Fruit fly (Drosophila melanogaster) whole organism, embryonic: ENCODE results near the gene CG6733.
A peak's percentile ranks its signal among the peaks of the same experiment; 100 is the strongest.

ENCODE experiments used
- CG12155 ChIP-seq: fragments of 200-800 bp; sonication (Bioruptor generic); optimal IDR thresholded peaks from 3 replicates; lab custom pipeline; 2016; ENCODE audit warnings: missing biosample characterization, missing genetic modification characterization
- CG1233 ChIP-seq: fragments of 200-800 bp; sonication (Bioruptor generic); optimal IDR thresholded peaks from 4 replicates; lab custom pipeline; 2018; ENCODE audit warnings: missing biosample characterization, mild to moderate bottlenecking, missing genetic modification characterization
- CG14441 ChIP-seq: fragments of 200-800 bp; sonication (Bioruptor generic); IDR thresholded peaks from 2 replicates; pipeline ENCODE4 v1.3.6; 2022; ENCODE audit warnings: missing biosample characterization, missing genetic modification characterization
- CG15269 ChIP-seq: fragments of 200-800 bp; sonication (Bioruptor generic); optimal IDR thresholded peaks from 2 replicates; lab custom pipeline; 2018; ENCODE audit warnings: missing biosample characterization, mild to moderate bottlenecking, missing genetic modification characterization, moderate library complexity
- CG15696 ChIP-seq: fragments of 200-800 bp; sonication (Bioruptor generic); optimal IDR thresholded peaks from 2 replicates; lab custom pipeline; 2019; ENCODE audit warnings: missing biosample characterization, mild to moderate bottlenecking, missing genetic modification characterization, moderate library complexity
- CG18011 ChIP-seq: fragments of 200-800 bp; sonication (Bioruptor generic); optimal IDR thresholded peaks from 2 replicates; lab custom pipeline; 2017; ENCODE audit warnings: missing biosample characterization, missing genetic modification characterization, mild to moderate bottlenecking, moderate library complexity, missing genotype
- CG18262 ChIP-seq: fragments of 200-800 bp; optimal IDR thresholded peaks from 3 replicates; lab custom pipeline; 2019; ENCODE audit warnings: missing biosample characterization, mild to moderate bottlenecking, missing genetic modification characterization, moderate library complexity
- CG2120 ChIP-seq: fragments of 200-800 bp; sonication (Bioruptor generic); optimal IDR thresholded peaks from 3 replicates; lab custom pipeline; 2016; ENCODE audit warnings: missing biosample characterization, missing genetic modification characterization
- CG34422 ChIP-seq: fragments of 200-800 bp; sonication (Bioruptor generic); IDR thresholded peaks from 3 replicates; pipeline ENCODE4 v1.3.6; 2022; ENCODE audit warnings: missing biosample characterization, missing genetic modification characterization
- CG3847 ChIP-seq: fragments of 200-800 bp; sonication (Bioruptor generic); IDR thresholded peaks from 2 replicates; pipeline ENCODE4 v1.3.6; 2022; ENCODE audit warnings: missing biosample characterization, missing genetic modification characterization
- CG3995 ChIP-seq: fragments of 200-800 bp; sonication (Bioruptor generic); optimal IDR thresholded peaks from 3 replicates; lab custom pipeline; 2016; ENCODE audit warnings: missing biosample characterization, missing genetic modification characterization
- CG4404 ChIP-seq: fragments of 200-800 bp; sonication (Bioruptor generic); IDR thresholded peaks from 2 replicates; pipeline ENCODE4 v1.3.6; 2022; ENCODE audit warnings: missing biosample characterization, missing genetic modification characterization
- CG4617 ChIP-seq: fragments of 200-800 bp; sonication (Bioruptor generic); optimal IDR thresholded peaks from 3 replicates; lab custom pipeline; 2016; ENCODE audit warnings: missing biosample characterization, missing genetic modification characterization, borderline replicate concordance
- CG5245 ChIP-seq: fragments of 200-800 bp; sonication (Bioruptor generic); optimal IDR thresholded peaks from 3 replicates; lab custom pipeline; 2016; ENCODE audit warnings: missing biosample characterization, missing genetic modification characterization
- CG9215 ChIP-seq: fragments of 200-800 bp; sonication (Bioruptor generic); IDR thresholded peaks from 2 replicates; pipeline ENCODE4 v1.3.6; 2022; ENCODE audit warnings: missing biosample characterization, missing genetic modification characterization
- CG9727 ChIP-seq: fragments of 200-800 bp; sonication (Bioruptor generic); optimal IDR thresholded peaks from 3 replicates; lab custom pipeline; 2017; ENCODE audit warnings: missing biosample characterization, mild to moderate bottlenecking, missing genetic modification characterization
- CG9932 ChIP-seq: fragments of 200-800 bp; sonication (Bioruptor generic); IDR thresholded peaks from 2 replicates; pipeline ENCODE4 v1.3.6; 2022; ENCODE audit warnings: missing biosample characterization, missing genetic modification characterization
- CoRest ChIP-seq: fragments of 200-800 bp; sonication (Bioruptor generic); optimal IDR thresholded peaks from 3 replicates; lab custom pipeline; 2018; ENCODE audit warnings: missing biosample characterization, mild to moderate bottlenecking, missing genetic modification characterization, moderate library complexity
- Dfd ChIP-seq, 2 experiments: fragments of >200 bp; optimal IDR thresholded peaks; 2 replicates each; lab custom pipeline; 2017; ENCODE audit warnings: missing biosample characterization in 2 of 2, missing genetic modification characterization in 2 of 2
- Ets65A ChIP-seq: fragments of 200-800 bp; sonication (Bioruptor generic); peaks from one replicate; lab custom pipeline; 2016; ENCODE audit warnings: missing biosample characterization, missing genetic modification characterization
- Fer3 ChIP-seq: fragments of 200-800 bp; sonication (Bioruptor generic); optimal IDR thresholded peaks from 2 replicates; lab custom pipeline; 2018; ENCODE audit warnings: missing biosample characterization, mild to moderate bottlenecking, missing genetic modification characterization, moderate library complexity
- Hr39 ChIP-seq: fragments of >200 bp; optimal IDR thresholded peaks from 2 replicates; lab custom pipeline; 2017
- Lhr ChIP-seq: fragments of 200-800 bp; sonication (Bioruptor generic); optimal IDR thresholded peaks from 3 replicates; lab custom pipeline; 2017; ENCODE audit warnings: mild to moderate bottlenecking, missing biosample characterization, missing genetic modification reagents, missing genetic modification characterization
- Ptx1 ChIP-seq: fragments of 200-800 bp; sonication (Bioruptor generic); IDR thresholded peaks from 2 replicates; pipeline ENCODE4 v1.3.6; 2022; ENCODE audit warnings: missing biosample characterization, missing genetic modification characterization
- Usf ChIP-seq: fragments of 200-800 bp; sonication (Bioruptor generic); optimal IDR thresholded peaks from 2 replicates; lab custom pipeline; 2017; ENCODE audit warnings: missing genotype, missing biosample characterization, missing genetic modification characterization
- Xrp1 ChIP-seq: fragments of 200-800 bp; sonication (Bioruptor generic); IDR thresholded peaks from 2 replicates; pipeline ENCODE4 v1.3.6; 2022; ENCODE audit warnings: missing biosample characterization, missing genetic modification characterization
- ac ChIP-seq: fragments of 200-800 bp; sonication (Bioruptor generic); optimal IDR thresholded peaks from 3 replicates; lab custom pipeline; 2017; ENCODE audit warnings: missing biosample characterization, mild to moderate bottlenecking, missing genetic modification characterization
- ato ChIP-seq: fragments of 200-800 bp; sonication (Bioruptor generic); IDR thresholded peaks from 2 replicates; pipeline ENCODE4 v1.3.6; 2022; ENCODE audit warnings: missing biosample characterization, missing genetic modification characterization; ENCODE audit not compliant: partially characterized antibody
- bbx ChIP-seq: fragments of 200-800 bp; sonication (Bioruptor generic); IDR thresholded peaks from 2 replicates; pipeline ENCODE4 v1.3.6; 2022; ENCODE audit warnings: missing biosample characterization, missing genetic modification characterization; ENCODE audit not compliant: partially characterized antibody
- bowl ChIP-seq: fragments of 200-800 bp; sonication (Bioruptor generic); IDR thresholded peaks from 2 replicates; pipeline ENCODE4 v1.3.6; 2022; ENCODE audit warnings: missing biosample characterization, missing genetic modification characterization
- cg ChIP-seq: fragments of 200-800 bp; sonication (Bioruptor generic); optimal IDR thresholded peaks from 3 replicates; lab custom pipeline; 2019; ENCODE audit warnings: missing biosample characterization, mild to moderate bottlenecking, missing genetic modification characterization, moderate library complexity
- chif ChIP-seq, 2 experiments: fragments of 200-800 bp; sonication (Bioruptor generic); optimal IDR thresholded peaks; 3 replicates each; lab custom pipeline; 2016; ENCODE audit warnings: missing biosample characterization in 2 of 2, missing genetic modification characterization in 2 of 2
- cwo ChIP-seq: fragments of 200-800 bp; sonication (Bioruptor generic); optimal IDR thresholded peaks from 3 replicates; lab custom pipeline; 2017; ENCODE audit warnings: missing biosample characterization, missing genetic modification characterization, mild to moderate bottlenecking, moderate library complexity, missing genetic modification reagents
- dm ChIP-seq: fragments of 200-800 bp; sonication (Bioruptor generic); optimal IDR thresholded peaks from 3 replicates; lab custom pipeline; 2016; ENCODE audit warnings: missing biosample characterization, missing genetic modification characterization
- dmrt11E ChIP-seq: fragments of 200-800 bp; sonication (Bioruptor generic); optimal IDR thresholded peaks from 3 replicates; lab custom pipeline; 2018; ENCODE audit warnings: missing biosample characterization, mild to moderate bottlenecking, missing genetic modification characterization, moderate library complexity
- dmrt99B ChIP-seq: fragments of 200-800 bp; sonication (Bioruptor generic); optimal IDR thresholded peaks from 2 replicates; lab custom pipeline; 2018; ENCODE audit warnings: missing biosample characterization, mild to moderate bottlenecking, missing genetic modification characterization, moderate library complexity
- emc ChIP-seq: fragments of 200-800 bp; sonication (Bioruptor generic); optimal IDR thresholded peaks from 2 replicates; lab custom pipeline; 2016; ENCODE audit warnings: missing biosample characterization, missing genetic modification characterization
- fd64A ChIP-seq: fragments of 200-800 bp; sonication (Bioruptor generic); optimal IDR thresholded peaks from 3 replicates; lab custom pipeline; 2018; ENCODE audit warnings: missing biosample characterization, mild to moderate bottlenecking, missing genetic modification characterization
- hkb ChIP-seq, 2 experiments: fragments of 200-800 bp in 1 of 2; fragments of >200 bp in 1 of 2; sonication (Bioruptor generic) in 1 of 2; IDR thresholded peaks in 1 of 2; optimal IDR thresholded peaks in 1 of 2; 2 replicates each; pipeline versions ENCODE4 v1.3.6 to Lab custom; 2017 to 2022; ENCODE audit warnings: missing biosample characterization in 1 of 2, missing genetic modification characterization in 1 of 2
- insv ChIP-seq, 2 experiments: fragments of 200-800 bp; sonication (Bioruptor generic); optimal IDR thresholded peaks; 3 replicates each; lab custom pipeline; 2016 to 2018; ENCODE audit warnings: missing biosample characterization in 2 of 2, missing genetic modification characterization in 2 of 2
- klu ChIP-seq: fragments of 200-800 bp; sonication (Bioruptor generic); IDR thresholded peaks from 2 replicates; pipeline ENCODE4 v1.3.6; 2022; ENCODE audit warnings: missing biosample characterization, missing genetic modification characterization
- lilli ChIP-seq: fragments of 200-800 bp; sonication (Bioruptor generic); optimal IDR thresholded peaks from 3 replicates; lab custom pipeline; 2016; ENCODE audit warnings: missing biosample characterization, missing genetic modification characterization
- mirr ChIP-seq: fragments of 200-800 bp; sonication (Bioruptor generic); optimal IDR thresholded peaks from 3 replicates; lab custom pipeline; 2018; ENCODE audit warnings: missing biosample characterization, mild to moderate bottlenecking, missing genetic modification characterization
- nmo ChIP-seq: fragments of 200-800 bp; sonication (Bioruptor generic); optimal IDR thresholded peaks from 2 replicates; lab custom pipeline; 2018; ENCODE audit warnings: missing biosample characterization, mild to moderate bottlenecking, missing genetic modification characterization, moderate library complexity
- peb ChIP-seq: fragments of 200-800 bp; sonication (Bioruptor generic); IDR thresholded peaks from 2 replicates; pipeline ENCODE4 v1.3.6; 2022; ENCODE audit warnings: missing biosample characterization, missing genetic modification characterization
- phol ChIP-seq: fragments of 200-800 bp; sonication (Bioruptor generic); optimal IDR thresholded peaks from 3 replicates; lab custom pipeline; 2018; ENCODE audit warnings: missing biosample characterization, mild to moderate bottlenecking, missing genetic modification characterization, moderate library complexity
- prd ChIP-seq, 3 experiments: fragments of >200 bp in 2 of 3; fragments of 200-800 bp in 1 of 3; sonication (Bioruptor generic) in 1 of 3; optimal IDR thresholded peaks in 2 of 3; IDR thresholded peaks in 1 of 3; 2 replicates in 2 of 3; 3 replicates in 1 of 3; pipeline versions ENCODE4 v1.3.6 to Lab custom; 2017 to 2022; ENCODE audit warnings: missing biosample characterization in 1 of 3, missing genetic modification characterization in 1 of 3
- ranshi ChIP-seq: fragments of 200-800 bp; sonication (Bioruptor generic); IDR thresholded peaks from 2 replicates; pipeline ENCODE4 v1.3.6; 2022; ENCODE audit warnings: missing biosample characterization, missing genetic modification characterization
- schlank ChIP-seq: fragments of 200-800 bp; sonication (Bioruptor generic); optimal IDR thresholded peaks from 2 replicates; lab custom pipeline; 2018; ENCODE audit warnings: missing biosample characterization, mild to moderate bottlenecking, missing genetic modification characterization
- zf30C ChIP-seq: fragments of 200-800 bp; sonication (Bioruptor generic); optimal IDR thresholded peaks from 3 replicates; lab custom pipeline; 2018; ENCODE audit warnings: missing biosample characterization, mild to moderate bottlenecking, missing genetic modification characterization

The CG6733 gene

dm6 chr3R:23133301-23133828, 35.8 kb downstream of the CG6733 start (continued):
- TF ChIP-seq CG2120 (GFP tag; lab: Kevin White, UChicago): no peak
- TF ChIP-seq CG3995 (GFP tag; lab: Kevin White, UChicago): no peak
- TF ChIP-seq CG18262 (tag; lab: Kevin White, UChicago): peak; percentile 51
- TF ChIP-seq dm (GFP tag; lab: Kevin White, UChicago): no peak
- TF ChIP-seq CG15269: no peak
- peak; percentile 55; the same call in 1 of the 2 replicates for TF ChIP-seq Xrp1 (GFP tag; lab: Robert Waterston, UW)
- TF ChIP-seq lilli (GFP tag; lab: Kevin White, UChicago): no peak
- TF ChIP-seq CG12155: no peak
- TF ChIP-seq Ets65A (GFP tag; lab: Kevin White, UChicago): no peak
- TF ChIP-seq CG18011 (GFP tag; lab: Kevin White, UChicago): no peak
- TF ChIP-seq insv (GFP tag; optimal IDR thresholded peaks at IDR 0.05; lab: Kevin White, UChicago): no peak
- no peak for TF ChIP-seq mirr (GFP tag; lab: Kevin White, UChicago)
- no peak for TF ChIP-seq Ptx1 (GFP tag; lab: Robert Waterston, UW)
- TF ChIP-seq emc (GFP tag; lab: Kevin White, UChicago): no peak
- no peak for TF ChIP-seq CG5245 (GFP tag; lab: Kevin White, UChicago)
- no peak for TF ChIP-seq CG9215
- TF ChIP-seq CG4404 (GFP tag; lab: Robert Waterston, UW): peak; percentile 29; the same call in 1 of the 2 replicates
- no peak for TF ChIP-seq Usf (GFP tag; lab: Kevin White, UChicago)
- peak; percentile 58 for TF ChIP-seq CG15696 (tag; lab: Kevin White, UChicago)
- TF ChIP-seq prd (optimal IDR thresholded peaks at IDR 0.05; lab: Kevin White, UChicago): no peak
- TF ChIP-seq prd (GFP tag; IDR thresholded peaks at IDR 0.05; lab: Robert Waterston, UW): peak; percentile 59; the same call in 2 of the 3 replicates
- TF ChIP-seq Dfd (GFP tag; optimal IDR thresholded peaks at IDR 0.05; lab: Kevin White, UChicago): no peak
- no peak for TF ChIP-seq cwo
- no peak for TF ChIP-seq Hr39 (lab: Kevin White, UChicago)
- no peak for TF ChIP-seq schlank (tag; lab: Kevin White, UChicago)
- no peak for TF ChIP-seq hkb (optimal IDR thresholded peaks at IDR 0.05; lab: Kevin White, UChicago)
- TF ChIP-seq hkb (GFP tag; IDR thresholded peaks at IDR 0.05; lab: Robert Waterston, UW): 0 out of 2 replicates have a peak, but pooled peaks have one; percentile 25
- TF ChIP-seq CG34422 (GFP tag; lab: Robert Waterston, UW): no peak
- peak; percentile 44 for TF ChIP-seq ac (GFP tag; lab: Kevin White, UChicago)
- TF ChIP-seq chif (GFP tag; optimal IDR thresholded peaks at IDR 0.05; lab: Kevin White, UChicago): no peak
- TF ChIP-seq CG9727 (GFP tag; lab: Kevin White, UChicago): peak; percentile 64
- TF ChIP-seq CG14441 (GFP tag; lab: Robert Waterston, UW): no peak
- TF ChIP-seq CG4617 (GFP tag; lab: Kevin White, UChicago): no peak
- peak; percentile 36 for TF ChIP-seq phol (tag; lab: Kevin White, UChicago)
- TF ChIP-seq bowl (GFP tag; lab: Robert Waterston, UW): no peak
- peak; percentile 57 for TF ChIP-seq cg (GFP tag; lab: Kevin White, UChicago)
- TF ChIP-seq Fer3 (tag; lab: Kevin White, UChicago): no peak
- no peak for TF ChIP-seq Lhr (GFP tag; lab: Kevin White, UChicago)
- no peak for TF ChIP-seq CG3847 (GFP tag; lab: Robert Waterston, UW)
- peak; percentile 80 for TF ChIP-seq zf30C
- no peak for TF ChIP-seq peb (GFP tag; lab: Robert Waterston, UW)
- no peak for TF ChIP-seq dmrt11E (tag; lab: Kevin White, UChicago)
- no peak for TF ChIP-seq ato (GFP tag; lab: Robert Waterston, UW)
- TF ChIP-seq bbx (GFP tag; lab: Robert Waterston, UW): no peak
- no peak for TF ChIP-seq fd64A (GFP tag; lab: Kevin White, UChicago)
- TF ChIP-seq CoRest (tag; lab: Kevin White, UChicago): no peak
- no peak for TF ChIP-seq ranshi
- no peak for TF ChIP-seq CG9932
- TF ChIP-seq CG1233 (GFP tag; lab: Kevin White, UChicago): peak; percentile 25
- no peak for TF ChIP-seq nmo (GFP tag; lab: Kevin White, UChicago)
- no peak for TF ChIP-seq klu (GFP tag; lab: Robert Waterston, UW)
- TF ChIP-seq dmrt99B (tag; lab: Kevin White, UChicago): no peak
